Fruit fly (Drosophila melanogaster) whole organism, embryonic: ENCODE measurements around the gene fal.

Source experiments
- Atf6 ChIP-seq: fragments of 200-800 bp; sonication (Bioruptor generic); IDR thresholded peaks from 2 replicates; pipeline ENCODE4 v1.3.6; 2022; ENCODE audit warnings: missing biosample characterization, missing genetic modification characterization
- CG10147 ChIP-seq: fragments of 200-800 bp; sonication (Bioruptor generic); optimal IDR thresholded peaks from 2 replicates; lab custom pipeline; 2019; ENCODE audit warnings: missing biosample characterization, mild to moderate bottlenecking, missing genetic modification characterization, moderate library complexity
- CG1024 ChIP-seq: fragments of 200-800 bp; sonication (Bioruptor generic); IDR thresholded peaks from 2 replicates; pipeline ENCODE4 v1.3.6; 2022; ENCODE audit warnings: missing biosample characterization, missing genetic modification characterization
- CG10274 ChIP-seq: fragments of 200-800 bp; sonication (Bioruptor generic); optimal IDR thresholded peaks from 3 replicates; lab custom pipeline; 2017; ENCODE audit warnings: missing biosample characterization, mild to moderate bottlenecking, missing genetic modification characterization
- CG10959 ChIP-seq: fragments of 200-800 bp; sonication (Bioruptor generic); IDR thresholded peaks from 2 replicates; pipeline ENCODE4 v1.3.6; 2022; ENCODE audit warnings: missing biosample characterization, missing genetic modification characterization
- CG11456 ChIP-seq: fragments of 200-800 bp; sonication (Bioruptor generic); IDR thresholded peaks from 3 replicates; pipeline ENCODE4 v1.3.6; 2022; ENCODE audit warnings: missing biosample characterization, missing genetic modification characterization
- CG13296 ChIP-seq: fragments of 200-800 bp; sonication (Bioruptor generic); optimal IDR thresholded peaks from 3 replicates; lab custom pipeline; 2018; ENCODE audit warnings: missing biosample characterization, mild to moderate bottlenecking, missing genetic modification characterization
- CG15269 ChIP-seq: fragments of 200-800 bp; sonication (Bioruptor generic); optimal IDR thresholded peaks from 2 replicates; lab custom pipeline; 2018; ENCODE audit warnings: missing biosample characterization, mild to moderate bottlenecking, missing genetic modification characterization, moderate library complexity
- CG1529 ChIP-seq: fragments of 200-800 bp; sonication (Bioruptor generic); optimal IDR thresholded peaks from 3 replicates; lab custom pipeline; 2018; ENCODE audit warnings: missing biosample characterization, missing genetic modification characterization
- CG15696 ChIP-seq: fragments of 200-800 bp; sonication (Bioruptor generic); optimal IDR thresholded peaks from 2 replicates; lab custom pipeline; 2019; ENCODE audit warnings: missing biosample characterization, mild to moderate bottlenecking, missing genetic modification characterization, moderate library complexity
- CG1603 ChIP-seq: fragments of 200-800 bp; sonication (Bioruptor generic); optimal IDR thresholded peaks from 2 replicates; lab custom pipeline; 2019; ENCODE audit warnings: missing biosample characterization, mild to moderate bottlenecking, missing genetic modification characterization, moderate library complexity
- CG18476 ChIP-seq: fragments of 200-800 bp; sonication (Bioruptor generic); optimal IDR thresholded peaks from 2 replicates; lab custom pipeline; 2016; ENCODE audit warnings: missing biosample characterization, mild to moderate bottlenecking, missing genetic modification characterization
- CG2120 ChIP-seq: fragments of 200-800 bp; sonication (Bioruptor generic); optimal IDR thresholded peaks from 3 replicates; lab custom pipeline; 2016; ENCODE audit warnings: missing biosample characterization, missing genetic modification characterization
- CG31441 ChIP-seq: fragments of 200-800 bp; sonication (Bioruptor generic); IDR thresholded peaks from 2 replicates; pipeline ENCODE4 v1.3.6; 2022; ENCODE audit warnings: missing biosample characterization, missing genetic modification characterization
- CG3163 ChIP-seq: fragments of 200-800 bp; sonication (Bioruptor generic); optimal IDR thresholded peaks from 3 replicates; lab custom pipeline; 2016; ENCODE audit warnings: missing biosample characterization, missing genetic modification characterization
- CG33557 ChIP-seq: fragments of 200-800 bp; sonication (Bioruptor generic); optimal IDR thresholded peaks from 2 replicates; lab custom pipeline; 2019; ENCODE audit warnings: missing biosample characterization, mild to moderate bottlenecking, missing genetic modification characterization, moderate library complexity
- CG3838 ChIP-seq: fragments of 200-800 bp; sonication (Bioruptor generic); optimal IDR thresholded peaks from 3 replicates; lab custom pipeline; 2016; ENCODE audit warnings: missing biosample characterization, missing genetic modification characterization
- CG4730 ChIP-seq: fragments of 200-800 bp; sonication (Bioruptor generic); IDR thresholded peaks from 2 replicates; pipeline ENCODE4 v1.3.6; 2022; ENCODE audit warnings: missing biosample characterization, missing genetic modification characterization
- CG5245 ChIP-seq: fragments of 200-800 bp; sonication (Bioruptor generic); optimal IDR thresholded peaks from 3 replicates; lab custom pipeline; 2016; ENCODE audit warnings: missing biosample characterization, missing genetic modification characterization
- CG7357 ChIP-seq: fragments of 200-800 bp; sonication (Bioruptor generic); IDR thresholded peaks from 3 replicates; pipeline ENCODE4 v1.3.6; 2022; ENCODE audit warnings: missing biosample characterization, missing genetic modification characterization
- CG8359 ChIP-seq: fragments of 200-800 bp; sonication (Bioruptor generic); optimal IDR thresholded peaks from 2 replicates; lab custom pipeline; 2017; ENCODE audit warnings: missing biosample characterization, mild to moderate bottlenecking, missing genetic modification characterization, borderline replicate concordance
- CG8388 ChIP-seq: fragments of 200-800 bp; sonication (Bioruptor generic); optimal IDR thresholded peaks from 2 replicates; lab custom pipeline; 2019; ENCODE audit warnings: missing biosample characterization, mild to moderate bottlenecking, missing genetic modification characterization, moderate library complexity
- CG8944 ChIP-seq: fragments of 200-800 bp; sonication (Bioruptor generic); optimal IDR thresholded peaks from 3 replicates; lab custom pipeline; 2016; ENCODE audit warnings: missing biosample characterization, missing genetic modification characterization
- Doc2 ChIP-seq: fragments of 200-800 bp; sonication (Bioruptor generic); IDR thresholded peaks from 2 replicates; pipeline ENCODE4 v1.3.6; 2022; ENCODE audit warnings: missing biosample characterization, missing genetic modification characterization
- E2f2 ChIP-seq: fragments of 200-800 bp; sonication (Bioruptor generic); IDR thresholded peaks from 2 replicates; pipeline ENCODE4 v1.3.6; 2022; ENCODE audit warnings: missing biosample characterization, missing genetic modification characterization
- Fer2 ChIP-seq: fragments of 200-800 bp; sonication (Bioruptor generic); optimal IDR thresholded peaks from 2 replicates; lab custom pipeline; 2018; ENCODE audit warnings: missing biosample characterization, mild to moderate bottlenecking, missing genetic modification characterization, moderate library complexity
- H2.0 ChIP-seq: fragments of 200-800 bp; sonication (Bioruptor generic); IDR thresholded peaks from 2 replicates; pipeline ENCODE4 v1.3.6; 2022; ENCODE audit warnings: missing biosample characterization, missing genetic modification characterization
- HLH54F ChIP-seq: fragments of 200-800 bp; sonication (Bioruptor generic); optimal IDR thresholded peaks from 3 replicates; lab custom pipeline; 2016; ENCODE audit warnings: missing biosample characterization, missing genetic modification characterization
- HmgD ChIP-seq: fragments of 200-800 bp; sonication (Bioruptor generic); optimal IDR thresholded peaks from 3 replicates; lab custom pipeline; 2016; ENCODE audit warnings: missing biosample characterization, missing genetic modification characterization
- Kr ChIP-seq: fragments of 200-800 bp; sonication (Bioruptor generic); optimal IDR thresholded peaks from 2 replicates; lab custom pipeline; 2017; ENCODE audit warnings: missing biosample characterization, mild to moderate bottlenecking, missing genetic modification characterization
- Mad ChIP-seq: fragments of 200-800 bp; sonication (Bioruptor generic); optimal IDR thresholded peaks from 2 replicates; lab custom pipeline; 2016; ENCODE audit warnings: missing biosample characterization, missing genetic modification characterization
- Max ChIP-seq: fragments of 200-800 bp; sonication (Bioruptor generic); optimal IDR thresholded peaks from 2 replicates; lab custom pipeline; 2016; ENCODE audit warnings: missing biosample characterization, mild to moderate bottlenecking, missing genetic modification characterization
- Meics ChIP-seq: fragments of 200-800 bp; sonication (Bioruptor generic); optimal IDR thresholded peaks from 2 replicates; lab custom pipeline; 2017; ENCODE audit warnings: missing biosample characterization, mild to moderate bottlenecking, missing genetic modification characterization
- Nf-YB ChIP-seq: fragments of 200-800 bp; sonication (Bioruptor generic); optimal IDR thresholded peaks from 3 replicates; lab custom pipeline; 2019; ENCODE audit warnings: missing biosample characterization, mild to moderate bottlenecking, missing genetic modification characterization, moderate library complexity
- Sin3A ChIP-seq: fragments of >200 bp; optimal IDR thresholded peaks from 2 replicates; lab custom pipeline; 2018
- ap ChIP-seq: fragments of 200-800 bp; sonication (Bioruptor generic); IDR thresholded peaks from 2 replicates; pipeline ENCODE4 v1.3.6; 2022; ENCODE audit warnings: missing biosample characterization, missing genetic modification characterization
- cato ChIP-seq: fragments of 200-800 bp; sonication (Bioruptor generic); optimal IDR thresholded peaks from 2 replicates; lab custom pipeline; 2016; ENCODE audit warnings: missing biosample characterization, missing genetic modification characterization, borderline replicate concordance
- crp ChIP-seq, 2 experiments: fragments of 200-800 bp; sonication (Bioruptor generic); optimal IDR thresholded peaks; 2 replicates in 1 of 2; 3 replicates in 1 of 2; lab custom pipeline; 2017; ENCODE audit warnings: missing biosample characterization in 2 of 2, missing genetic modification characterization in 2 of 2, mild to moderate bottlenecking in 1 of 2, moderate library complexity in 1 of 2
- dati ChIP-seq: fragments of 200-800 bp; sonication (Bioruptor generic); IDR thresholded peaks from 2 replicates; pipeline ENCODE4 v1.3.6; 2022; ENCODE audit warnings: missing biosample characterization, missing genetic modification characterization
- dm ChIP-seq: fragments of 200-800 bp; sonication (Bioruptor generic); optimal IDR thresholded peaks from 3 replicates; lab custom pipeline; 2016; ENCODE audit warnings: missing biosample characterization, missing genetic modification characterization
- hkb ChIP-seq, 2 experiments: fragments of 200-800 bp in 1 of 2; fragments of >200 bp in 1 of 2; sonication (Bioruptor generic) in 1 of 2; IDR thresholded peaks in 1 of 2; optimal IDR thresholded peaks in 1 of 2; 2 replicates each; pipeline versions ENCODE4 v1.3.6 to Lab custom; 2017 to 2022; ENCODE audit warnings: missing biosample characterization in 1 of 2, missing genetic modification characterization in 1 of 2
- jumu ChIP-seq: fragments of 200-800 bp; sonication (Bioruptor generic); optimal IDR thresholded peaks from 3 replicates; lab custom pipeline; 2016; ENCODE audit warnings: missing biosample characterization, missing genetic modification characterization
- lov ChIP-seq, 2 experiments: fragments of 200-800 bp in 1 of 2; fragments of >200 bp in 1 of 2; sonication (Bioruptor generic) in 1 of 2; IDR thresholded peaks in 1 of 2; optimal IDR thresholded peaks in 1 of 2; 2 replicates in 1 of 2; 3 replicates in 1 of 2; pipeline versions ENCODE4 v1.3.6 to Lab custom; 2017 to 2022; ENCODE audit warnings: missing biosample characterization in 1 of 2, missing genetic modification characterization in 1 of 2
- pb ChIP-seq: fragments of 200-800 bp; sonication (Bioruptor generic); optimal IDR thresholded peaks from 3 replicates; lab custom pipeline; 2016; ENCODE audit warnings: missing biosample characterization, missing genetic modification characterization
- peb ChIP-seq: fragments of 200-800 bp; sonication (Bioruptor generic); IDR thresholded peaks from 2 replicates; pipeline ENCODE4 v1.3.6; 2022; ENCODE audit warnings: missing biosample characterization, missing genetic modification characterization
- pzg ChIP-seq: fragments of 200-800 bp; sonication (Bioruptor generic); optimal IDR thresholded peaks from 3 replicates; lab custom pipeline; 2018; ENCODE audit warnings: missing biosample characterization, mild to moderate bottlenecking, missing genetic modification characterization, moderate library complexity
- row ChIP-seq: fragments of 200-800 bp; sonication (Bioruptor generic); IDR thresholded peaks from 3 replicates; pipeline ENCODE4 v1.3.6; 2022; ENCODE audit warnings: missing biosample characterization, missing genetic modification characterization
- sc ChIP-seq, 3 experiments: fragments of >200 bp in 2 of 3; fragments of 200-800 bp in 1 of 3; sonication (Bioruptor generic) in 1 of 3; optimal IDR thresholded peaks; 2 replicates in 2 of 3; 3 replicates in 1 of 3; lab custom pipeline; 2017; ENCODE audit warnings: mild to moderate bottlenecking in 1 of 3, missing biosample characterization in 1 of 3, missing genetic modification characterization in 1 of 3, missing genetic modification reagents in 1 of 3
- slp2 ChIP-seq: fragments of 200-800 bp; sonication (Bioruptor generic); optimal IDR thresholded peaks from 2 replicates; lab custom pipeline; 2016; ENCODE audit warnings: missing biosample characterization, missing genetic modification characterization
- stc ChIP-seq: fragments of 200-800 bp; sonication (Bioruptor generic); IDR thresholded peaks from 2 replicates; pipeline ENCODE4 v1.3.6; 2022; ENCODE audit warnings: missing biosample characterization, missing genetic modification characterization
- trem ChIP-seq: fragments of 200-800 bp; optimal IDR thresholded peaks from 3 replicates; lab custom pipeline; 2019; ENCODE audit warnings: missing biosample characterization, mild to moderate bottlenecking, missing genetic modification characterization, moderate library complexity

fal gene

DNA sequence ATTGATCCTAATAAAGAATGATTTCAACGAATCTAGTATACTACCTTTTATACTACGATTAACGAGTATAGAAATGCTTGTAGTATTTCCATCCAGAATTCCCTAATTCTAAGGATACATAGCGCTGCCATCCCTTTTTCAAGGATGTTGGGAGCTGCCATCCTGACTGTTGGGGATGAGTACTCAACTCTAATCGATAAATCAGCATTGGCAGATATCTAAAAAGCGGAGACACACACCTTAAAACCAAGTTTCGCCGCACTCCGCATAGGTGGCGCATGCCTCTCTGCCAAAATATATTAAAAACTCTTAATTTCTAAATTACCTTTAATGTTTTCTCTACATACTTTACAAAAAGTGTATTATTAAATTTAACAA is at the start of gene fal (continued):
- peak; percentile 98 for TF ChIP-seq trem (tag; lab: Kevin White, UChicago)
- TF ChIP-seq cato = peak; percentile 37
- TF ChIP-seq stc (GFP tag; lab: Robert Waterston, UW) = no peak
- TF ChIP-seq H2.0 (GFP tag; lab: Robert Waterston, UW) = no peak
- no peak for TF ChIP-seq jumu (GFP tag; lab: Kevin White, UChicago)
- TF ChIP-seq E2f2 = no peak
- no peak for TF ChIP-seq Mad (GFP tag; lab: Kevin White, UChicago)
- no peak for TF ChIP-seq sc (optimal IDR thresholded peaks at IDR 0.05; lab: Kevin White, UChicago)
- TF ChIP-seq sc (GFP tag; optimal IDR thresholded peaks at IDR 0.05; lab: Kevin White, UChicago) = no peak
- TF ChIP-seq CG10959 (GFP tag; lab: Robert Waterston, UW) = no peak
- TF ChIP-seq CG1603 = peak; percentile 43
- TF ChIP-seq dati (GFP tag; lab: Robert Waterston, UW) = no peak
- no peak for TF ChIP-seq Nf-YB (GFP tag; lab: Kevin White, UChicago)
- TF ChIP-seq ap (GFP tag; lab: Robert Waterston, UW) = no peak
- peak; percentile 33; the same call in 1 of the 2 replicates for TF ChIP-seq CG4730 (GFP tag; lab: Robert Waterston, UW)
- TF ChIP-seq row = no peak; the same call in 2 of the 3 replicates
- TF ChIP-seq HmgD (GFP tag; lab: Kevin White, UChicago) = peak; percentile 63
- no peak for TF ChIP-seq CG31441 (GFP tag; lab: Robert Waterston, UW)
- TF ChIP-seq dm (GFP tag; lab: Kevin White, UChicago) = no peak
- TF ChIP-seq CG3163 = no peak
- no peak for TF ChIP-seq pb
- no peak for TF ChIP-seq CG2120 (GFP tag; lab: Kevin White, UChicago)
- peak; percentile 26 for TF ChIP-seq CG8944 (GFP tag; lab: Kevin White, UChicago)
- no peak for TF ChIP-seq HLH54F (GFP tag; lab: Kevin White, UChicago)
- no peak for TF ChIP-seq Doc2 (GFP tag; lab: Robert Waterston, UW)
- no peak for TF ChIP-seq CG3838 (GFP tag; lab: Kevin White, UChicago)
- no peak for TF ChIP-seq CG1529 (GFP tag; lab: Kevin White, UChicago)
- no peak for TF ChIP-seq CG7357 (GFP tag; lab: Robert Waterston, UW)
- TF ChIP-seq CG13296 = no peak
- peak; percentile 35 for TF ChIP-seq CG15696
- peak; percentile 11 for TF ChIP-seq Max (GFP tag; lab: Kevin White, UChicago)
- no peak for TF ChIP-seq lov (optimal IDR thresholded peaks at IDR 0.05; lab: Kevin White, UChicago)
- TF ChIP-seq lov (GFP tag; IDR thresholded peaks at IDR 0.05; lab: Robert Waterston, UW) = no peak
- peak; percentile 15 for TF ChIP-seq Meics (GFP tag; lab: Kevin White, UChicago)
- no peak for TF ChIP-seq Atf6 (GFP tag; lab: Robert Waterston, UW)
- TF ChIP-seq CG1024 (GFP tag; lab: Robert Waterston, UW) = no peak
- no peak for TF ChIP-seq CG33557 (GFP tag; lab: Kevin White, UChicago)
- TF ChIP-seq CG5245 (GFP tag; lab: Kevin White, UChicago) = no peak
- TF ChIP-seq hkb (optimal IDR thresholded peaks at IDR 0.05; lab: Kevin White, UChicago) = no peak
- no peak for TF ChIP-seq hkb (GFP tag; IDR thresholded peaks at IDR 0.05; lab: Robert Waterston, UW)
- no peak for TF ChIP-seq CG15269 (tag; lab: Kevin White, UChicago)
- no peak for TF ChIP-seq CG10274
- TF ChIP-seq Kr (GFP tag; lab: Kevin White, UChicago) = no peak
- TF ChIP-seq pzg (GFP tag; lab: Kevin White, UChicago) = peak; percentile 72
- no peak for TF ChIP-seq CG8388
- TF ChIP-seq peb (GFP tag; lab: Robert Waterston, UW) = no peak
- TF ChIP-seq crp (GFP tag; optimal IDR thresholded peaks at IDR 0.05; lab: Kevin White, UChicago) = no peak
- no peak for TF ChIP-seq CG18476 (GFP tag; lab: Kevin White, UChicago)
- TF ChIP-seq slp2 = no peak
- TF ChIP-seq CG11456 = no peak; the same call in 2 of the 3 replicates
- no peak for TF ChIP-seq Fer2 (tag; lab: Kevin White, UChicago)
- TF ChIP-seq CG10147 = no peak
- TF ChIP-seq CG8359 (GFP tag; lab: Kevin White, UChicago) = no peak
- no peak for TF ChIP-seq Sin3A (lab: Kevin White, UChicago)
